Fruit fly (Drosophila melanogaster): ENCODE data around the gene Cp15.

- TF ChIP-seq EcR (GFP tag; optimal IDR thresholded peaks at IDR 0.05) (no peak), CG8478 (optimal IDR thresholded peaks at IDR 0.05) (no peak), Dll (optimal IDR thresholded peaks at IDR 0.05) (no peak), psq (optimal IDR thresholded peaks at IDR 0.05) (no peak)
These were observed 27.4 kb downstream of the Cp15 start, which contains the start of gene CG6576 for dm6 chr3L:8755689-8756088.

Data from whole organism.